Worm (Caenorhabditis elegans): ENCODE measurements around the gene R07E5.11.

R07E5.11 gene

DNA sequence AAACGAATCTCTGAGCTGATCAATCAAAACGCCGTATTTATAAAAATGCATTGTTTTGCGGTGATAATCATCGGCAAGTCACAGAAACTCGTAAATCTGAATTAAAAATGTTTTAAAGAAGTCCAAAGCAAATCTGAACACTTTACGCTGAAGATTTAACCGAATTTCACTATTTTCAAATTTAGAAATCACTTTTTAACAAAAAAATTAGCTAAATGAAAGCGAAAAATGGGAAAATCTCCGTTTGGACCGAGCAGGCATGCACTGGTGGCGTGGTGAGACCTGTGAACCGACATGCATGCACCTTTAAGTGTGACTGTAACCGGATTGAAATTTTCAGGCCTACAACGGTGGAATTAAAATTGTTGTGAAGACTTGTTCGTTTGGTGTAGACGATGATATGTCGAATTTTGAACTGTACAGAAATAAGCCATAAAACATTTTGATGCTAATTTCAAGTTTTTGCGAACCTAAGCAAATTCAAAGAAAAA lies 24.5 kb upstream of the R07E5.11 start, which contains the start of gene C28A5.2:
TSS of gene C28A5.2 (minus strand) at position 51 of the 491 bp plus-strand sequence.
- TF ChIP-seq him-1 (tag; optimal IDR thresholded peaks at IDR 0.05) (no peak), W03F9.2 (tag; optimal IDR thresholded peaks at IDR 0.05) (no peak), dao-5 (tag; optimal IDR thresholded peaks at IDR 0.05) (no peak)

DNA sequence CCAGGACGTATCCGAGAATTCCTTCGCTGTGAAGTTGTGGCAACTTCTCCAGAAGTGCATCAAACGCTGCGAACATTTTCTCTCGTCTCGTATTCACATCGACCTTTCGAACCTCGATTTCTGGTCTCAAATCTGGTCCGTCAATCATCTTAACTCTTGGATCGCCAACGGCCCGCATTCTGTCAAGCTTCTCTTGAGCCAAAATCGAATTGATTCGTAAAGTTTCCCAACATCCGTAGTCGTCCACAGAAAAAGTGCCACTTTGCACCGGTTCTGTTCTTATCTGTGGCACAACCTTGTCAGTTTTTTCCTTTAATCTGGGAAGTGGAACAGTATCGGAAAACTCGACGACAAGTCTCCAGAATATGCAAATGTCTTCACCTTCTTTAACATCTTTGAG lies 20.2 kb upstream of the R07E5.11 start:
- no peak for TF ChIP-seq W03F9.2 (tag; optimal IDR thresholded peaks at IDR 0.05)
- TF ChIP-seq dao-5 (tag; optimal IDR thresholded peaks at IDR 0.05): no peak
- TF ChIP-seq him-1 (tag; optimal IDR thresholded peaks at IDR 0.05): no peak

ce11 chrIII:4434294-4434781 lies 19.3 kb upstream of the R07E5.11 start, which contains the start of gene C28A5.1:
Gene C28A5.1 (minus strand): TSS chrIII:4434344.
- TF ChIP-seq dao-5 (tag; optimal IDR thresholded peaks at IDR 0.05): no peak
- peak; percentile 52 for TF ChIP-seq W03F9.2 (tag; optimal IDR thresholded peaks at IDR 0.05)
- no peak for TF ChIP-seq him-1 (tag; optimal IDR thresholded peaks at IDR 0.05)

DNA sequence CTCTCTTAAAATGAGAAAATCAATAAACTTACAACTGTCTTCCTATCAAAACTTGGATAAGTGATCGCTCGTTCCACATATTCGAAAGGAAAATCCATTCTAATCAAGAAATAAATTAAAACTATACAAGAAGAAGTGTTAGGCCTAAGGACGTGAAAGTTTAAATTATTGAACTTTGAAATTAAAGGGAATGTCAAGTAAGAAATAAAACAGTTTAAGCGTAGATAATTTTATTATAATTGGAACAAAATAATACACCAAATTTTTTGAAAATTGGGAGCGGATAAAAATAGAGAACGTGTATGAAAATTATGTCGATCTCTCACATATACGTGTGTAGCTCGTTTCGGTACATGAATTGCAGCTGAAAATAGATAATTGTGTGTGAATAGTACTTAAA lies 14.4 kb upstream of the R07E5.11 start, which contains the start of gene C28A5.6:
TSS of gene C28A5.6 (minus strand) at position 101 of the 400 bp plus-strand sequence.
- TF ChIP-seq dao-5 (tag; optimal IDR thresholded peaks at IDR 0.05) (no peak), W03F9.2 (tag; optimal IDR thresholded peaks at IDR 0.05) (no peak), him-1 (tag; optimal IDR thresholded peaks at IDR 0.05) (no peak)

- TF ChIP-seq dao-5 (tag; optimal IDR thresholded peaks at IDR 0.05) (no peak), him-1 (tag; optimal IDR thresholded peaks at IDR 0.05) (no peak), W03F9.2 (tag; optimal IDR thresholded peaks at IDR 0.05) (no peak)
Observed at ce11 chrIII:4428797-4429196, 13.8 kb upstream of the R07E5.11 start.

ce11 chrIII:4419117-4419978 lies 4.3 kb upstream of the R07E5.11 start, which contains the start of the genes R07E5.7 and cku-80:
Gene R07E5.7 (minus strand): TSS chrIII:4419167.
Gene cku-80 (plus strand): TSS chrIII:4419848.
- TF ChIP-seq him-1 (tag; optimal IDR thresholded peaks at IDR 0.05): no peak
- TF ChIP-seq W03F9.2 (tag; optimal IDR thresholded peaks at IDR 0.05): peak; percentile 73
- TF ChIP-seq dao-5 (tag; optimal IDR thresholded peaks at IDR 0.05): no peak

DNA sequence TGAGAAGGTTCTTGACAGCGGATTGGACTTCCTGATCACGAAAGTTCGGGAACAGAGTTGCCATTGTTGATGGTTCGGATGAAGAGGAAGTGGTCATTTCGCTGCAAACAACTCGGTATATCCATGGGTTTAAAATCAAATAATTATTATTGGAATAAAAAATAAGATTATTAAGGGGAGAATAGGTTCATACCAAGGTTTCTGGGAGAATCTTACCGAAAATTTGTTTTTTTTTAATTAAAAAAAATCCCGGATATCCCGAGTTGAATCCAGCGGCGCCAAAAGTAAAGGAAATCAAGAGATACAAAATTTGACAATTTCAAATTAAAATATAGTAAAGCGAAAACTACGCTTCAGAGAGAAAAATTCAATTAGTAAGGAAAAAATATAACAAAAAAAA lies 2.9 kb upstream of the R07E5.11 start, which contains the start of the genes R07E5.19 and pdcd-2:
TSS of gene R07E5.19 (minus strand) at position 101 of the 400 bp plus-strand sequence.
TSS of gene pdcd-2 (minus strand) at position 102 of the 400 bp plus-strand sequence.
- TF ChIP-seq W03F9.2 (tag; optimal IDR thresholded peaks at IDR 0.05): no peak
- TF ChIP-seq dao-5 (tag; optimal IDR thresholded peaks at IDR 0.05): no peak
- TF ChIP-seq him-1 (tag; optimal IDR thresholded peaks at IDR 0.05): no peak

DNA sequence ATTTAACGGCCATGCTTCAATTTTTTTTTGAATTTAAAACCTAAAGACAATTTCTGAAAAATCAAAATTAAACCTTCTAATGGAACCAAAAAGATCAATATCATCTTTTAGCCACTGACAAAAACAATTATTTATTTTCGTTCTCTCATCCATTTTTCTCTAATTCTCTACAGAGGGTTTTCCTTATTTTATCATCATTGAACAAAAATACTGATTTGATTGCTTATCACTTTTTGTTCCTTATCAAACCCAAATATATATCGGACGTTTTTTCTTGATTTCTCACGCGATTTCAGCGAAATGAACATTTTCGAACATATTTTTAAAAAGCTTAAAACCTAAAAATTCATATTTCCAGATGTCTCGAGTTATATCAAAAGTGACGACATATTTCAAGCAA lies 1.9 kb downstream of the R07E5.11 start, which contains the start of gene mpc-1:
TSS of gene mpc-1 (plus strand) at position 359 of the 400 bp plus-strand sequence.
- TF ChIP-seq him-1 (tag; optimal IDR thresholded peaks at IDR 0.05) (no peak), W03F9.2 (tag; optimal IDR thresholded peaks at IDR 0.05) (no peak), dao-5 (tag; optimal IDR thresholded peaks at IDR 0.05) (no peak)

ce11 chrIII:4412108-4413009 lies 2.7 kb downstream of the R07E5.11 start:
- no peak for TF ChIP-seq dao-5 (tag; optimal IDR thresholded peaks at IDR 0.05)
- TF ChIP-seq him-1 (tag; optimal IDR thresholded peaks at IDR 0.05): no peak
- no peak for TF ChIP-seq W03F9.2 (tag; optimal IDR thresholded peaks at IDR 0.05)

DNA sequence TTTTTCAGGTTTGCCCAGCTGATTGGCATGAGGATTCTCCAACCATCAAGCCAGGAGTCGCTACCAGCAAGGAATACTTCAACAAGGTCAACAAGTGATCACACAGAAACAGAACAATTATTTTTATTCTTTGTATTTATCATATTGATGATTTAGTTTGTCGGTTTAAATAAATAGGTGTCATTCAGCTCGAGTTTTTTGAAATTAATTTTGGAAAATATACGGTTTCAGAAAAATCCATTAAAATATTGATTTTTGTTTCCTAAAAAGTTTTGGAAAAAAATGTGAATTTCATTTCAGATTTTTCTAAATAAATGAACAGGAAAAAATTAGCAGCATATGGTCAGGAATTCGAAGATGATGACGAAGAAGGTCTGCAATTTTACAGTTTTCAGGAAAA lies 6.8 kb downstream of the R07E5.11 start, which contains the start of gene gpch-1:
TSS of gene gpch-1 (plus strand) at position 301 of the 400 bp plus-strand sequence.
- TF ChIP-seq him-1 (tag; optimal IDR thresholded peaks at IDR 0.05) (no peak), dao-5 (tag; optimal IDR thresholded peaks at IDR 0.05) (no peak), W03F9.2 (tag; optimal IDR thresholded peaks at IDR 0.05) (no peak)

DNA sequence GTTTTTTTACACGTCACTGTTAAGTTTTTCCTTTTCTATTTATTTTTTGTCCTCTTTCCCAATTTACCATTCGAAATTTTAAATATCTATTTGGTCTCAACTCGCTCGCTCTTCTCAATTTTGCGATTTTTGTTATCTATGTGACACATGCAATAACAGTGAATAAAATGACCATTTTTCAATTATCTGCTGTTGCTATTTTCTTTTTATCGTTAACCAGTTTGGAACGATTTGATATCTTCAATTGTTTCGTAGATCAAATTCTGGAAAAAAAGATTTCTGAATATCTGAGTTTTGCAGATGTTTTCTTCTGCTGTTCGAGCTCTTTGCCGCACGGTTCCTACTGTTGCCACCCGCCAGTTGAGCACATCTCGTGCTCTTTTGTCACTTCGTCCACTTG lies 7.9 kb downstream of the R07E5.11 start, which contains the start of gene prdx-3:
TSS of gene prdx-3 (plus strand) at position 301 of the 400 bp plus-strand sequence.
- TF ChIP-seq him-1 (tag; optimal IDR thresholded peaks at IDR 0.05) (no peak), W03F9.2 (tag; optimal IDR thresholded peaks at IDR 0.05) (no peak), dao-5 (tag; optimal IDR thresholded peaks at IDR 0.05) (no peak)

DNA sequence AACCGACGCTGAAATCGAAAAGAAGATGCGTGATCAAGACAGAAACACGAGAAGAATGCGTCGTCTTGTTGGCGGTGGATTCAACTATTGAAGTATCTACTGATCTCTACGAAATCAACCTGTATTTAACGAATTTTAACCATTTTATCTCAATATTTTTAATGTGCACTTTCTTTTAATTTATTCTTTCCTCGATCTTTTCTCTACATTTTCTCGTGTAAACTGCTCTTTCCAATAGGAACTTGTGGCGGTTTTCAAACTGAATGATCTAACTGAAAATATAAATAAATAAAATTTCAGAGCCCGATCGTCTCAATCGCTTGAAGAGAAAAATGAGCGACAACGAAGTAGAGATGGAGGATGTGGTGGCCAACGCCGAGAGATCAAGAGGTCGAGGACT lies 9.0 kb downstream of the R07E5.11 start, which contains the start of gene rnp-4:
TSS of gene rnp-4 (plus strand) at position 301 of the 400 bp plus-strand sequence.
- TF ChIP-seq him-1 (tag; optimal IDR thresholded peaks at IDR 0.05) (no peak), dao-5 (tag; optimal IDR thresholded peaks at IDR 0.05) (no peak), W03F9.2 (tag; optimal IDR thresholded peaks at IDR 0.05) (no peak)
